Fruit fly (Drosophila melanogaster): Measurements from ENCODE around the gene CG4995.

dm6 chr2L:10364229-10364628, 42.0 kb downstream of the CG4995 start, which contains the start of gene lft:
- no peak for TF ChIP-seq CG6276 (GFP tag; optimal IDR thresholded peaks at IDR 0.05)
- TF ChIP-seq topi (GFP tag; optimal IDR thresholded peaks at IDR 0.05): no peak

Data from whole organism, prepupa.